Worm (Caenorhabditis elegans): Measurements from ENCODE around the gene C17C3.3.

DNA sequence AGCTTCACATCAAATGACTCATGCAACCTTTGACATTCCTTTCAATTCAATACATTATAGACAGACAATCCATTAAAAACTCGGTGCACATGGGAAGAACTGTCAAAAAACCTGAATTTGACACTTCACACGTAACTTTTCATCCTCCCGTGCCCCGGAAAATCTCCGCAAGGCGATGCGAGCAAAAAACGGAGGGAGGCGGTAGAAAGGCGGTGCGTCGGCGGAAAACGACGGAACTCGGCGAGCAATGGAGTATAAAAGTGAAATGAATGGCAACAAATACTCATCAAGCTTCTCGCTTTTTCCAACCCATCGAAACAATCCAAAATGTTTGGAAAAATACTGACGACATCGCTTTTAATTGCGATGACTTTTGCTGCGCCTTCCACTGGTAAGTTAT lies 16.5 kb downstream of the C17C3.3 start, which contains the start of gene T25E4.1:
- TF ChIP-seq klf-2 (GFP tag; conservative IDR thresholded peaks at IDR 0.05) = no peak
- TF ChIP-seq flt-1 (GFP tag; IDR thresholded peaks at IDR 0.05) = no peak
- no peak for TF ChIP-seq ztf-29 (GFP tag; IDR thresholded peaks at IDR 0.05)

Data from whole organism, midembryonic.